Fruit fly (Drosophila melanogaster) whole organism, embryonic: Measurements from ENCODE around the gene CG15353.

Experiments
- CG12104 ChIP-seq: fragments of 200-800 bp; sonication (Bioruptor generic); optimal IDR thresholded peaks from 3 replicates; lab custom pipeline; 2016; ENCODE audit warnings: missing biosample characterization, missing genetic modification characterization
- CG12769 ChIP-seq: fragments of 200-800 bp; sonication (Bioruptor generic); optimal IDR thresholded peaks from 2 replicates; lab custom pipeline; 2019; ENCODE audit warnings: missing biosample characterization, mild to moderate bottlenecking, missing genetic modification characterization, moderate library complexity
- CG13424 ChIP-seq: fragments of 200-800 bp; sonication (Bioruptor generic); optimal IDR thresholded peaks from 2 replicates; lab custom pipeline; 2019; ENCODE audit warnings: missing biosample characterization, mild to moderate bottlenecking, missing genetic modification characterization, moderate library complexity
- CG13894 ChIP-seq: fragments of 200-800 bp; sonication (Bioruptor generic); optimal IDR thresholded peaks from 3 replicates; lab custom pipeline; 2018; ENCODE audit warnings: missing biosample characterization, mild to moderate bottlenecking, missing genetic modification characterization, moderate library complexity
- CG15479 ChIP-seq: fragments of 200-800 bp; sonication (Bioruptor generic); optimal IDR thresholded peaks from 3 replicates; lab custom pipeline; 2019; ENCODE audit warnings: missing biosample characterization, mild to moderate bottlenecking, missing genetic modification characterization, moderate library complexity
- CG15514 ChIP-seq: fragments of 200-800 bp; sonication (Bioruptor generic); optimal IDR thresholded peaks from 3 replicates; lab custom pipeline; 2017; ENCODE audit warnings: missing biosample characterization, missing genetic modification characterization, mild to moderate bottlenecking, moderate library complexity, missing genetic modification reagents
- CG1603 ChIP-seq: fragments of 200-800 bp; sonication (Bioruptor generic); optimal IDR thresholded peaks from 2 replicates; lab custom pipeline; 2019; ENCODE audit warnings: missing biosample characterization, mild to moderate bottlenecking, missing genetic modification characterization, moderate library complexity
- CG1832 ChIP-seq: fragments of 200-800 bp; sonication (Bioruptor generic); optimal IDR thresholded peaks from 2 replicates; lab custom pipeline; 2017; ENCODE audit warnings: missing biosample characterization, mild to moderate bottlenecking, missing genetic modification characterization, inconsistent platforms
- CG18599 ChIP-seq: fragments of 200-800 bp; sonication (Bioruptor generic); optimal IDR thresholded peaks from 3 replicates; lab custom pipeline; 2017; ENCODE audit warnings: missing biosample characterization, missing genetic modification characterization, mild to moderate bottlenecking, moderate library complexity, missing genetic modification reagents
- CG30020 ChIP-seq: fragments of 200-800 bp; optimal IDR thresholded peaks from 2 replicates; lab custom pipeline; 2019; ENCODE audit warnings: missing biosample characterization, mild to moderate bottlenecking, missing genetic modification characterization, moderate library complexity
- CG3065 ChIP-seq: fragments of 200-800 bp; sonication (Bioruptor generic); optimal IDR thresholded peaks from 2 replicates; lab custom pipeline; 2016; ENCODE audit warnings: missing biosample characterization, missing genetic modification characterization
- CG31224 ChIP-seq: fragments of 200-800 bp; sonication (Bioruptor generic); IDR thresholded peaks from 2 replicates; pipeline ENCODE4 v1.3.6; 2022; ENCODE audit warnings: missing biosample characterization, missing genetic modification characterization
- CG4360 ChIP-seq: fragments of 200-800 bp; sonication (Bioruptor generic); IDR thresholded peaks from 2 replicates; pipeline ENCODE4 v1.3.6; 2022; ENCODE audit warnings: missing biosample characterization, missing genetic modification characterization
- CG4854 ChIP-seq: fragments of 200-800 bp; sonication (Bioruptor generic); optimal IDR thresholded peaks from 2 replicates; lab custom pipeline; 2016; ENCODE audit warnings: missing biosample characterization, missing genetic modification characterization, inconsistent platforms
- CG7271 ChIP-seq: fragments of 200-800 bp; sonication (Bioruptor generic); optimal IDR thresholded peaks from 2 replicates; lab custom pipeline; 2018; ENCODE audit warnings: missing biosample characterization, mild to moderate bottlenecking, missing genetic modification characterization, moderate library complexity
- CG7357 ChIP-seq: fragments of 200-800 bp; sonication (Bioruptor generic); IDR thresholded peaks from 3 replicates; pipeline ENCODE4 v1.3.6; 2022; ENCODE audit warnings: missing biosample characterization, missing genetic modification characterization
- CG8924 ChIP-seq: fragments of 200-800 bp; optimal IDR thresholded peaks from 3 replicates; lab custom pipeline; 2019; ENCODE audit warnings: missing biosample characterization, mild to moderate bottlenecking, missing genetic modification characterization, moderate library complexity
- D ChIP-seq, 2 experiments: fragments of 200-800 bp in 1 of 2; fragments of >200 bp in 1 of 2; sonication (Bioruptor generic) in 1 of 2; optimal IDR thresholded peaks; 2 replicates in 1 of 2; 3 replicates in 1 of 2; lab custom pipeline; 2017; ENCODE audit warnings: mild to moderate bottlenecking in 1 of 2, missing biosample characterization in 1 of 2, missing genetic modification characterization in 1 of 2, missing genetic modification reagents in 1 of 2
- Fer1 ChIP-seq: fragments of 200-800 bp; sonication (Bioruptor generic); optimal IDR thresholded peaks from 2 replicates; lab custom pipeline; 2017; ENCODE audit warnings: missing biosample characterization, mild to moderate bottlenecking, missing genetic modification characterization
- H2.0 ChIP-seq: fragments of 200-800 bp; sonication (Bioruptor generic); IDR thresholded peaks from 2 replicates; pipeline ENCODE4 v1.3.6; 2022; ENCODE audit warnings: missing biosample characterization, missing genetic modification characterization
- HLHmδ ChIP-seq: fragments of 200-800 bp; sonication (Bioruptor generic); optimal IDR thresholded peaks from 2 replicates; lab custom pipeline; 2018; ENCODE audit warnings: missing biosample characterization, mild to moderate bottlenecking, missing genetic modification characterization, moderate library complexity
- Med ChIP-seq: fragments of 200-800 bp; sonication (Bioruptor generic); peaks from one replicate; lab custom pipeline; 2016; ENCODE audit warnings: missing biosample characterization, missing genetic modification characterization, mild to moderate bottlenecking, inconsistent platforms, moderate library complexity
- Meics ChIP-seq: fragments of 200-800 bp; sonication (Bioruptor generic); optimal IDR thresholded peaks from 2 replicates; lab custom pipeline; 2017; ENCODE audit warnings: missing biosample characterization, mild to moderate bottlenecking, missing genetic modification characterization
- Pdp1 ChIP-seq, 2 experiments: fragments of 200-800 bp; sonication (Bioruptor generic); optimal IDR thresholded peaks; 3 replicates each; lab custom pipeline; 2016; ENCODE audit warnings: missing biosample characterization in 2 of 2, missing genetic modification characterization in 2 of 2, mild to moderate bottlenecking in 1 of 2, moderate library complexity in 1 of 2
- Spps ChIP-seq: fragments of 200-800 bp; sonication (Bioruptor generic); optimal IDR thresholded peaks from 2 replicates; lab custom pipeline; 2018; ENCODE audit warnings: missing biosample characterization, mild to moderate bottlenecking, missing genetic modification characterization
- Trl ChIP-seq, 3 experiments: fragments of >200 bp in 2 of 3; fragments of 200-800 bp in 1 of 3; sonication (Bioruptor generic) in 1 of 3; optimal IDR thresholded peaks; 2 replicates in 1 of 3; 3 replicates in 2 of 3; lab custom pipeline; 2016 to 2017; ENCODE audit warnings: missing biosample characterization in 1 of 3, missing genetic modification characterization in 1 of 3
- ac ChIP-seq: fragments of 200-800 bp; sonication (Bioruptor generic); optimal IDR thresholded peaks from 3 replicates; lab custom pipeline; 2017; ENCODE audit warnings: missing biosample characterization, mild to moderate bottlenecking, missing genetic modification characterization
- cg ChIP-seq: fragments of 200-800 bp; sonication (Bioruptor generic); optimal IDR thresholded peaks from 3 replicates; lab custom pipeline; 2019; ENCODE audit warnings: missing biosample characterization, mild to moderate bottlenecking, missing genetic modification characterization, moderate library complexity
- dysf ChIP-seq: fragments of 200-800 bp; sonication (Bioruptor generic); IDR thresholded peaks from 3 replicates; pipeline ENCODE4 v1.3.6; 2022; ENCODE audit warnings: missing biosample characterization, missing genetic modification characterization
- fd102C ChIP-seq: fragments of 200-800 bp; sonication (Bioruptor generic); optimal IDR thresholded peaks from 2 replicates; lab custom pipeline; 2018; ENCODE audit warnings: missing biosample characterization, mild to moderate bottlenecking, missing genetic modification characterization, moderate library complexity
- grau ChIP-seq: fragments of 200-800 bp; optimal IDR thresholded peaks from 3 replicates; lab custom pipeline; 2019; ENCODE audit warnings: missing biosample characterization, mild to moderate bottlenecking, missing genetic modification characterization, moderate library complexity
- lab ChIP-seq: fragments of 200-800 bp; sonication (Bioruptor generic); optimal IDR thresholded peaks from 3 replicates; lab custom pipeline; 2017; ENCODE audit warnings: missing biosample characterization, missing genetic modification characterization, mild to moderate bottlenecking, moderate library complexity, missing genetic modification reagents
- phol ChIP-seq: fragments of 200-800 bp; sonication (Bioruptor generic); optimal IDR thresholded peaks from 3 replicates; lab custom pipeline; 2018; ENCODE audit warnings: missing biosample characterization, mild to moderate bottlenecking, missing genetic modification characterization, moderate library complexity
- prd ChIP-seq, 3 experiments: fragments of >200 bp in 2 of 3; fragments of 200-800 bp in 1 of 3; sonication (Bioruptor generic) in 1 of 3; optimal IDR thresholded peaks in 2 of 3; IDR thresholded peaks in 1 of 3; 2 replicates in 2 of 3; 3 replicates in 1 of 3; pipeline versions ENCODE4 v1.3.6 to Lab custom; 2017 to 2022; ENCODE audit warnings: missing biosample characterization in 1 of 3, missing genetic modification characterization in 1 of 3
- pros ChIP-seq: fragments of 200-800 bp; sonication (Bioruptor generic); optimal IDR thresholded peaks from 3 replicates; lab custom pipeline; 2019; ENCODE audit warnings: missing biosample characterization, mild to moderate bottlenecking, missing genetic modification characterization, moderate library complexity
- row ChIP-seq: fragments of 200-800 bp; sonication (Bioruptor generic); IDR thresholded peaks from 3 replicates; pipeline ENCODE4 v1.3.6; 2022; ENCODE audit warnings: missing biosample characterization, missing genetic modification characterization
- sens ChIP-seq: fragments of 200-800 bp; sonication (Bioruptor generic); peaks from one replicate; lab custom pipeline; 2016; ENCODE audit warnings: missing biosample characterization, missing genetic modification characterization
- sna ChIP-seq: fragments of 200-800 bp; sonication (Bioruptor generic); IDR thresholded peaks from 2 replicates; pipeline ENCODE4 v1.3.6; 2022; ENCODE audit warnings: missing biosample characterization, missing genetic modification characterization; ENCODE audit not compliant: partially characterized antibody
- tll ChIP-seq, 2 experiments: fragments of 200-800 bp in 1 of 2; fragments of >200 bp in 1 of 2; sonication (Bioruptor generic) in 1 of 2; optimal IDR thresholded peaks; 2 replicates each; lab custom pipeline; 2017 to 2019; ENCODE audit warnings: missing biosample characterization in 2 of 2, missing genetic modification characterization in 2 of 2, mild to moderate bottlenecking in 1 of 2, moderate library complexity in 1 of 2
- twi ChIP-seq: fragments of 200-800 bp; optimal IDR thresholded peaks from 2 replicates; lab custom pipeline; 2019; ENCODE audit warnings: missing biosample characterization, mild to moderate bottlenecking, missing genetic modification characterization, moderate library complexity
- unpg ChIP-seq: fragments of 200-800 bp; sonication (Bioruptor generic); optimal IDR thresholded peaks from 3 replicates; lab custom pipeline; 2018; ENCODE audit warnings: missing biosample characterization, mild to moderate bottlenecking, missing genetic modification characterization, moderate library complexity
- zen ChIP-seq: fragments of 200-800 bp; sonication (Bioruptor generic); optimal IDR thresholded peaks from 3 replicates; lab custom pipeline; 2018; ENCODE audit warnings: missing biosample characterization, mild to moderate bottlenecking, missing genetic modification characterization, moderate library complexity
- zfh1 ChIP-seq: fragments of 200-800 bp; sonication (Bioruptor generic); IDR thresholded peaks from 3 replicates; pipeline ENCODE4 v1.3.6; 2022; ENCODE audit warnings: missing biosample characterization, missing genetic modification characterization

CG15353 gene

DNA sequence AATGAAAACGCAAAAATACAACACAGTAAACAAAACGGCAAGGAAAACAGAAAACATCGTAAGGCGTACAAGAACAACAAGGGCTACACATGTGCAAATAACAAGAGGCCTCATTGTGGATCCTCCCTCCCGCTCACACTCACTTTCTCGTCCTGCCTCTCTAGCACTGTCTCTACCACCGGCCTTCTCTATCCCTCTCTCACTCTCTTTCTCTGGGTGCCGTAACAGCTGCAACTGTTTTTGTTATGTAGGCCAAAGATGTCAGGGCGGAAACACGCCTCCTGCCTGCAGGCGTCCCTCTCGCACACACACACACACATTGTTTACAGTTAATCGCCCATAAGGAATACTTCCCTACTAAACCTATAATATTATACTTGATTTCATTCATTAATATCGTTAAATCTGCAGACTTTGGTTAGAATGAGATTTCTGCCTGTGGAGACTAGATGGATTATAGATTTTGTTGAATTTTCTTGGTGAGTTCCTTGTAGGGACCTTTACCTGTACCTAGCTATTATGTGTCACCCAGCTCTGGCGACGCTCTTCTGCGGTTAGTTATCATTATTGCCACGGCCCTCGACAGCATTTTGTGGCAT is 6.9 kb upstream of the CG15353 start:
- peak; percentile 12 to 39 for TF ChIP-seq Trl (optimal IDR thresholded peaks at IDR 0.05; lab: Kevin White, UChicago)
- TF ChIP-seq Trl (GFP tag; optimal IDR thresholded peaks at IDR 0.05; lab: Kevin White, UChicago): no peak
- TF ChIP-seq unpg (GFP tag; lab: Kevin White, UChicago): no peak
- TF ChIP-seq sens (GFP tag; lab: Kevin White, UChicago): peak; percentile 30
- peak; percentile 6 for TF ChIP-seq CG18599 (GFP tag; lab: Kevin White, UChicago)
- peak; percentile 63 for TF ChIP-seq zen
- peak; percentile 5 for TF ChIP-seq CG1603 (tag; lab: Kevin White, UChicago)
- TF ChIP-seq HLHmδ (GFP tag; lab: Kevin White, UChicago): no peak
- peak; percentile 16 for TF ChIP-seq cg (GFP tag; lab: Kevin White, UChicago)
- TF ChIP-seq Spps (tag; lab: Kevin White, UChicago): no peak
- no peak for TF ChIP-seq H2.0 (GFP tag; lab: Robert Waterston, UW)
- TF ChIP-seq CG12104: no peak
- TF ChIP-seq CG7271: peak; percentile 8
- TF ChIP-seq fd102C: peak; percentile 5
- peak; percentile 15 for TF ChIP-seq CG8924 (tag; lab: Kevin White, UChicago)
- peak; percentile 27 for TF ChIP-seq CG12769 (tag; lab: Kevin White, UChicago)
- TF ChIP-seq CG3065: peak; percentile 40
- peak; percentile 4 for TF ChIP-seq Meics
- no peak for TF ChIP-seq prd (optimal IDR thresholded peaks at IDR 0.05; lab: Kevin White, UChicago)
- peak; percentile 38; the same call in 1 of the 3 replicates for TF ChIP-seq prd (GFP tag; IDR thresholded peaks at IDR 0.05; lab: Robert Waterston, UW)
- TF ChIP-seq row (GFP tag; lab: Robert Waterston, UW): peak; percentile 44; the same call in 2 of the 3 replicates
- peak; percentile 33 for TF ChIP-seq D (optimal IDR thresholded peaks at IDR 0.05; lab: Kevin White, UChicago)
- TF ChIP-seq D (GFP tag; optimal IDR thresholded peaks at IDR 0.05; lab: Kevin White, UChicago): no peak
- TF ChIP-seq CG13424 (tag; lab: Kevin White, UChicago): no peak
- TF ChIP-seq lab (GFP tag; lab: Kevin White, UChicago): peak; percentile 16
- peak; percentile 21 for TF ChIP-seq CG15479 (GFP tag; lab: Kevin White, UChicago)
- peak; percentile 51 for TF ChIP-seq pros (GFP tag; lab: Kevin White, UChicago)
- 0 out of 3 replicates have a peak, but pooled peaks have one; percentile 15 for TF ChIP-seq CG7357 (GFP tag; lab: Robert Waterston, UW)
- peak; percentile 5 for TF ChIP-seq phol (tag; lab: Kevin White, UChicago)
- TF ChIP-seq CG4360: peak; percentile 83
- TF ChIP-seq CG31224 (GFP tag; lab: Robert Waterston, UW): no peak
- TF ChIP-seq CG13894 (tag; lab: Kevin White, UChicago): peak; percentile 21
- peak; percentile 88 for TF ChIP-seq twi (tag; lab: Kevin White, UChicago)
- TF ChIP-seq tll (GFP tag; optimal IDR thresholded peaks at IDR 0.05; lab: Kevin White, UChicago): peak in 1 of 2 experiments; percentile 56
- no peak for TF ChIP-seq sna (GFP tag; lab: Robert Waterston, UW)
- peak; percentile 4 for TF ChIP-seq CG15514
- peak; percentile 75 for TF ChIP-seq CG1832
- TF ChIP-seq Med (GFP tag; lab: Kevin White, UChicago): no peak
- peak; percentile 18; the same call in 1 of the 3 replicates for TF ChIP-seq zfh1 (GFP tag; lab: Robert Waterston, UW)
- TF ChIP-seq CG30020: no peak
- TF ChIP-seq CG4854 (GFP tag; lab: Kevin White, UChicago): no peak
- TF ChIP-seq grau (tag; lab: Kevin White, UChicago): peak; percentile 79
- peak in 1 of 2 experiments; percentile 12 for TF ChIP-seq Pdp1 (GFP tag; optimal IDR thresholded peaks at IDR 0.05; lab: Kevin White, UChicago)
- TF ChIP-seq ac (GFP tag; lab: Kevin White, UChicago): peak; percentile 31
- TF ChIP-seq Fer1 (GFP tag; lab: Kevin White, UChicago): peak; percentile 30
- TF ChIP-seq dysf (GFP tag; lab: Robert Waterston, UW): 0 out of 3 replicates have a peak, but pooled peaks have one; percentile 11
